Fruit fly (Drosophila melanogaster): ENCODE measurements around the gene Hip1.

DNA sequence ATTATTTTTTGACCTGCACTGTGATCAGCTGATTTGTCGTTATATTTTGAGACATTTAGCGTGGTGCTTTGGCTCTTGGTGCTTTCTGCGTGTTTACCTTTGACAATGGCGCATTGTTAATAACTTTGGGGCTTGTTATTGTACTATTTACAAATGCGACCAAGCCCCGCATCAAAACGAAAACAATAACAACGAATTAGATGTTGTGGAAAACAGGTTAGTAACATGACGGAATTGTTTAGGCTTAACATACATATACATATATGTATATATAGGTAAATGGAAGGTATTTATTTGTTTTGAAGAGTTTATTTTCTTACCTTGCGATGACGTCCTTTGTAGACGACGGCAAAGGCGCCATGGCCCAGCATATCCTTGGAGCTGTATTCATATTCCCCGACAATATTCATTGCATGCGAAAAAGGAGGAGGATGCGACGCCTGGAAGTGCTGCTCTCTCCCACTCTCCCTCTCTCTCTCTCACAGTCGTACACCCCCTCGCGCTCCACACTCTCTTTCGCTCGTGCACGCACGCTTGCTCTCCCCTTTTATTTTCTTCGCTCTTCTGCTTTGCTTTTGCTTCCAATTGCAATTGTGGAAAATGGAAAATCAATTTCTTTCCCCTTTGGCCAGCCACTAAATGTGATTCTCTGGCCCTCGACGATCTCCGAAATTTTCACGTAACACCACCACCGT lies 30.8 kb upstream of the Hip1 start:
- TF ChIP-seq CG8478 (optimal IDR thresholded peaks at IDR 0.05) (no peak), CTCF (optimal IDR thresholded peaks at IDR 0.05) (no peak)
